Fruit fly (Drosophila melanogaster) whole organism, embryonic: Measurements from ENCODE around the gene Sk2.

Source experiments
- Asciz ChIP-seq: fragments of 200-800 bp; sonication (Bioruptor generic); optimal IDR thresholded peaks from 2 replicates; lab custom pipeline; 2017; ENCODE audit warnings: missing biosample characterization, mild to moderate bottlenecking, missing genetic modification characterization, missing genetic modification reagents
- B-H2 ChIP-seq: fragments of 200-800 bp; sonication (Bioruptor generic); optimal IDR thresholded peaks from 2 replicates; lab custom pipeline; 2018; ENCODE audit warnings: missing biosample characterization, mild to moderate bottlenecking, missing genetic modification characterization
- CG10267 ChIP-seq: fragments of 200-800 bp; sonication (Bioruptor generic); optimal IDR thresholded peaks from 2 replicates; lab custom pipeline; 2018; ENCODE audit warnings: missing biosample characterization, mild to moderate bottlenecking, missing genetic modification characterization, moderate library complexity
- CG11723 ChIP-seq: fragments of 200-800 bp; sonication (Bioruptor generic); optimal IDR thresholded peaks from 2 replicates; lab custom pipeline; 2017; ENCODE audit warnings: missing biosample characterization, mild to moderate bottlenecking, missing genetic modification characterization
- CG12236 ChIP-seq: fragments of 200-800 bp; sonication (Bioruptor generic); optimal IDR thresholded peaks from 2 replicates; lab custom pipeline; 2016; ENCODE audit warnings: missing biosample characterization, missing genetic modification characterization
- CG12659 ChIP-seq: fragments of 200-800 bp; sonication (Bioruptor generic); optimal IDR thresholded peaks from 3 replicates; lab custom pipeline; 2017; ENCODE audit warnings: mild to moderate bottlenecking, missing biosample characterization, missing genetic modification reagents, missing genetic modification characterization
- CG13123 ChIP-seq: fragments of 200-800 bp; sonication (Bioruptor generic); optimal IDR thresholded peaks from 2 replicates; lab custom pipeline; 2016; ENCODE audit warnings: missing biosample characterization, missing genetic modification characterization
- CG13775 ChIP-seq: fragments of 200-800 bp; sonication (Bioruptor generic); optimal IDR thresholded peaks from 3 replicates; lab custom pipeline; 2017; ENCODE audit warnings: missing biosample characterization, mild to moderate bottlenecking, missing genetic modification characterization
- CG14050 ChIP-seq: fragments of 200-800 bp; sonication (Bioruptor generic); IDR thresholded peaks from 3 replicates; pipeline ENCODE4 v1.3.6; 2022; ENCODE audit warnings: missing biosample characterization, missing genetic modification characterization
- CG1529 ChIP-seq: fragments of 200-800 bp; sonication (Bioruptor generic); optimal IDR thresholded peaks from 3 replicates; lab custom pipeline; 2018; ENCODE audit warnings: missing biosample characterization, missing genetic modification characterization
- CG15514 ChIP-seq: fragments of 200-800 bp; sonication (Bioruptor generic); optimal IDR thresholded peaks from 3 replicates; lab custom pipeline; 2017; ENCODE audit warnings: missing biosample characterization, missing genetic modification characterization, mild to moderate bottlenecking, moderate library complexity, missing genetic modification reagents
- CG1602 ChIP-seq: fragments of 200-800 bp; sonication (Bioruptor generic); optimal IDR thresholded peaks from 3 replicates; lab custom pipeline; 2016; ENCODE audit warnings: missing biosample characterization, missing genetic modification characterization
- CG16815 ChIP-seq: fragments of 200-800 bp; sonication (Bioruptor generic); optimal IDR thresholded peaks from 3 replicates; lab custom pipeline; 2017; ENCODE audit warnings: missing biosample characterization, mild to moderate bottlenecking, missing genetic modification characterization
- CG16863 ChIP-seq: fragments of 200-800 bp; sonication (Bioruptor generic); optimal IDR thresholded peaks from 3 replicates; lab custom pipeline; 2016; ENCODE audit warnings: missing biosample characterization, missing genetic modification characterization
- CG3163 ChIP-seq: fragments of 200-800 bp; sonication (Bioruptor generic); optimal IDR thresholded peaks from 3 replicates; lab custom pipeline; 2016; ENCODE audit warnings: missing biosample characterization, missing genetic modification characterization
- CG42726 ChIP-seq: fragments of 200-800 bp; sonication (Bioruptor generic); IDR thresholded peaks from 2 replicates; pipeline ENCODE4 v1.3.6; 2022; ENCODE audit warnings: missing biosample characterization, missing genetic modification characterization; ENCODE audit not compliant: partially characterized antibody
- CG43689 ChIP-seq: fragments of 200-800 bp; sonication (Bioruptor generic); IDR thresholded peaks from 2 replicates; pipeline ENCODE4 v1.3.6; 2022; ENCODE audit warnings: missing biosample characterization, missing genetic modification characterization
- CG8359 ChIP-seq: fragments of 200-800 bp; sonication (Bioruptor generic); optimal IDR thresholded peaks from 2 replicates; lab custom pipeline; 2017; ENCODE audit warnings: missing biosample characterization, mild to moderate bottlenecking, missing genetic modification characterization, borderline replicate concordance
- CG8924 ChIP-seq: fragments of 200-800 bp; optimal IDR thresholded peaks from 3 replicates; lab custom pipeline; 2019; ENCODE audit warnings: missing biosample characterization, mild to moderate bottlenecking, missing genetic modification characterization, moderate library complexity
- Dip3 ChIP-seq: fragments of 200-800 bp; sonication (Bioruptor generic); optimal IDR thresholded peaks from 3 replicates; lab custom pipeline; 2016; ENCODE audit warnings: missing biosample characterization, missing genetic modification characterization
- Doc2 ChIP-seq: fragments of 200-800 bp; sonication (Bioruptor generic); IDR thresholded peaks from 2 replicates; pipeline ENCODE4 v1.3.6; 2022; ENCODE audit warnings: missing biosample characterization, missing genetic modification characterization
- Eip74EF ChIP-seq, 2 experiments: fragments of 200-800 bp in 1 of 2; fragments of >200 bp in 1 of 2; sonication (Bioruptor generic) in 1 of 2; optimal IDR thresholded peaks; 2 replicates each; lab custom pipeline; 2017 to 2019; ENCODE audit warnings: missing biosample characterization in 2 of 2, missing genetic modification characterization in 2 of 2, mild to moderate bottlenecking in 1 of 2, moderate library complexity in 1 of 2
- Hey ChIP-seq: fragments of 200-800 bp; sonication (Bioruptor generic); optimal IDR thresholded peaks from 3 replicates; lab custom pipeline; 2018; ENCODE audit warnings: missing biosample characterization, mild to moderate bottlenecking, missing genetic modification characterization
- Lpt ChIP-seq: fragments of >200 bp; optimal IDR thresholded peaks from 2 replicates; lab custom pipeline; 2018; ENCODE audit warnings: missing biosample characterization, missing genetic modification characterization
- MTF-1 ChIP-seq: fragments of 200-800 bp; sonication (Bioruptor generic); optimal IDR thresholded peaks from 2 replicates; lab custom pipeline; 2018; ENCODE audit warnings: missing biosample characterization, mild to moderate bottlenecking, missing genetic modification characterization, borderline replicate concordance
- Rfx ChIP-seq: fragments of 200-800 bp; sonication (Bioruptor generic); IDR thresholded peaks from 2 replicates; pipeline ENCODE4 v1.3.6; 2022; ENCODE audit warnings: missing biosample characterization, missing genetic modification characterization
- Vsx1 ChIP-seq: fragments of 200-800 bp; sonication (Bioruptor generic); optimal IDR thresholded peaks from 2 replicates; lab custom pipeline; 2017; ENCODE audit warnings: missing biosample characterization, mild to moderate bottlenecking, missing genetic modification characterization, missing genetic modification reagents
- amos ChIP-seq: fragments of 200-800 bp; sonication (Bioruptor generic); IDR thresholded peaks from 2 replicates; pipeline ENCODE4 v1.3.6; 2022; ENCODE audit warnings: missing biosample characterization, missing genetic modification characterization; ENCODE audit not compliant: partially characterized antibody
- ap ChIP-seq: fragments of 200-800 bp; sonication (Bioruptor generic); IDR thresholded peaks from 2 replicates; pipeline ENCODE4 v1.3.6; 2022; ENCODE audit warnings: missing biosample characterization, missing genetic modification characterization
- ash1 ChIP-seq: fragments of 200-800 bp; sonication (Bioruptor generic); optimal IDR thresholded peaks from 2 replicates; lab custom pipeline; 2018; ENCODE audit warnings: missing biosample characterization, mild to moderate bottlenecking, missing genetic modification characterization
- bbx ChIP-seq: fragments of 200-800 bp; sonication (Bioruptor generic); IDR thresholded peaks from 2 replicates; pipeline ENCODE4 v1.3.6; 2022; ENCODE audit warnings: missing biosample characterization, missing genetic modification characterization; ENCODE audit not compliant: partially characterized antibody
- chm ChIP-seq: fragments of 200-800 bp; sonication (Bioruptor generic); IDR thresholded peaks from 2 replicates; pipeline ENCODE4 v1.3.6; 2022; ENCODE audit warnings: missing biosample characterization, missing genetic modification characterization
- dpn ChIP-seq, 2 experiments: fragments of 200-800 bp; sonication (Bioruptor generic); optimal IDR thresholded peaks; 3 replicates each; lab custom pipeline; 2016; ENCODE audit warnings: missing biosample characterization in 2 of 2, missing genetic modification characterization in 2 of 2
- emc ChIP-seq: fragments of 200-800 bp; sonication (Bioruptor generic); optimal IDR thresholded peaks from 2 replicates; lab custom pipeline; 2016; ENCODE audit warnings: missing biosample characterization, missing genetic modification characterization
- grn ChIP-seq: fragments of 200-800 bp; sonication (Bioruptor generic); optimal IDR thresholded peaks from 3 replicates; lab custom pipeline; 2017; ENCODE audit warnings: missing biosample characterization, missing genetic modification characterization
- gsb ChIP-seq: fragments of 200-800 bp; sonication (Bioruptor generic); IDR thresholded peaks from 2 replicates; pipeline ENCODE4 v1.3.6; 2022; ENCODE audit warnings: missing biosample characterization, missing genetic modification characterization
- ken ChIP-seq: fragments of 200-800 bp; sonication (Bioruptor generic); IDR thresholded peaks from 3 replicates; pipeline ENCODE4 v1.3.6; 2022; ENCODE audit warnings: missing biosample characterization, missing genetic modification characterization
- otp ChIP-seq: fragments of 200-800 bp; sonication (Bioruptor generic); IDR thresholded peaks from 3 replicates; pipeline ENCODE4, ENCODE4 v1.3.6; 2022; ENCODE audit warnings: missing biosample characterization, missing genetic modification characterization
- pan ChIP-seq, 4 experiments: fragments of >200 bp in 3 of 4; fragments of 200-800 bp in 1 of 4; sonication (Bioruptor generic) in 1 of 4; optimal IDR thresholded peaks in 3 of 4; IDR thresholded peaks in 1 of 4; 2 replicates each; pipeline versions ENCODE4 v1.3.6 to Lab custom; 2017 to 2022; ENCODE audit warnings: missing biosample characterization in 2 of 4, missing genetic modification characterization in 2 of 4, mixed read lengths in 1 of 4
- scrt ChIP-seq: fragments of 200-800 bp; sonication (Bioruptor generic); optimal IDR thresholded peaks from 2 replicates; lab custom pipeline; 2018; ENCODE audit warnings: missing biosample characterization, mild to moderate bottlenecking, missing genetic modification characterization, moderate library complexity
- sna ChIP-seq: fragments of 200-800 bp; sonication (Bioruptor generic); IDR thresholded peaks from 2 replicates; pipeline ENCODE4 v1.3.6; 2022; ENCODE audit warnings: missing biosample characterization, missing genetic modification characterization; ENCODE audit not compliant: partially characterized antibody
- stc ChIP-seq: fragments of 200-800 bp; sonication (Bioruptor generic); IDR thresholded peaks from 2 replicates; pipeline ENCODE4 v1.3.6; 2022; ENCODE audit warnings: missing biosample characterization, missing genetic modification characterization
- tna ChIP-seq: fragments of 200-800 bp; sonication (Bioruptor generic); IDR thresholded peaks from 2 replicates; pipeline ENCODE4 v1.3.6; 2022; ENCODE audit warnings: missing biosample characterization, missing genetic modification characterization; ENCODE audit not compliant: partially characterized antibody
- toy ChIP-seq: fragments of 200-800 bp; sonication (Bioruptor generic); IDR thresholded peaks from 2 replicates; pipeline ENCODE4 v1.3.6; 2022; ENCODE audit warnings: missing biosample characterization, missing genetic modification characterization
- trh ChIP-seq: fragments of 200-800 bp; sonication (Bioruptor generic); optimal IDR thresholded peaks from 2 replicates; lab custom pipeline; 2016; ENCODE audit warnings: missing biosample characterization, missing genetic modification characterization
- vnd ChIP-seq: fragments of 200-800 bp; sonication (Bioruptor generic); IDR thresholded peaks from 3 replicates; pipeline ENCODE4 v1.3.6; 2022; ENCODE audit warnings: missing biosample characterization, missing genetic modification characterization; ENCODE audit not compliant: partially characterized antibody
- zen2 ChIP-seq: fragments of 200-800 bp; sonication (Bioruptor generic); IDR thresholded peaks from 3 replicates; pipeline ENCODE4 v1.3.6; 2022; ENCODE audit warnings: missing biosample characterization, missing genetic modification characterization; ENCODE audit not compliant: partially characterized antibody
- zfh1 ChIP-seq: fragments of 200-800 bp; sonication (Bioruptor generic); IDR thresholded peaks from 3 replicates; pipeline ENCODE4 v1.3.6; 2022; ENCODE audit warnings: missing biosample characterization, missing genetic modification characterization

Gene Sk2

dm6 chr3L:3077568-3078107 is 30.8 kb downstream of the Sk2 start (continued):
- TF ChIP-seq MTF-1 (GFP tag; lab: Kevin White, UChicago) (peak; percentile 44), CG1529 (GFP tag; lab: Kevin White, UChicago) (no peak), ash1 (GFP tag; lab: Kevin White, UChicago) (peak; percentile 17), toy (GFP tag; lab: Robert Waterston, UW) (no peak), gsb (no peak), zen2 (GFP tag; lab: Robert Waterston, UW) (no peak), CG12236 (GFP tag; lab: Kevin White, UChicago) (no peak), vnd (GFP tag; lab: Robert Waterston, UW) (no peak), CG13775 (GFP tag; lab: Kevin White, UChicago) (no peak), CG11723 (GFP tag; lab: Kevin White, UChicago) (peak; percentile 23), Doc2 (no peak), Lpt (GFP tag; lab: Kevin White, UChicago) (no peak), dpn (GFP tag; optimal IDR thresholded peaks at IDR 0.05; lab: Kevin White, UChicago) (peak in 1 of 2 experiments; percentile 13), CG8924 (tag; lab: Kevin White, UChicago) (no peak), CG1602 (no peak), zfh1 (0 out of 3 replicates have a peak, but pooled peaks have one; percentile 10), grn (peak; percentile 26), CG15514 (GFP tag; lab: Kevin White, UChicago) (peak; percentile 56), CG16863 (no peak), bbx (no peak), CG10267 (tag; lab: Kevin White, UChicago) (no peak), sna (peak; percentile 33; the same call in 1 of the 2 replicates), Hey (peak; percentile 44), ap (GFP tag; lab: Robert Waterston, UW) (no peak), amos (peak; percentile 44; the same call in 1 of the 2 replicates), CG3163 (peak; percentile 46), Eip74EF (GFP tag; optimal IDR thresholded peaks at IDR 0.05; lab: Kevin White, UChicago) (peak in 1 of 2 experiments; percentile 44), CG13123 (GFP tag; lab: Kevin White, UChicago) (peak; percentile 12), trh (GFP tag; lab: Kevin White, UChicago) (no peak), CG16815 (GFP tag; lab: Kevin White, UChicago) (no peak), otp (peak; percentile 62; the same call in 1 of the 3 replicates), CG43689 (GFP tag; lab: Robert Waterston, UW) (no peak), Vsx1 (GFP tag; lab: Kevin White, UChicago) (no peak), tna (GFP tag; lab: Robert Waterston, UW) (peak; percentile 61; the same call in 1 of the 2 replicates), Rfx (peak; percentile 77), pan (optimal IDR thresholded peaks at IDR 0.05; lab: Kevin White, UChicago) (no peak), pan (GFP tag; optimal IDR thresholded peaks at IDR 0.05 in 1 of 2, IDR thresholded peaks at IDR 0.05 in 1 of 2) (peak in 1 of 2 experiments; percentile 58), B-H2 (GFP tag; lab: Kevin White, UChicago) (peak; percentile 73), Asciz (GFP tag; lab: Kevin White, UChicago) (peak; percentile 48), CG42726 (GFP tag; lab: Robert Waterston, UW) (peak; percentile 19; the same call in 1 of the 2 replicates), CG8359 (no peak), CG14050 (GFP tag; lab: Robert Waterston, UW) (no peak), scrt (GFP tag; lab: Kevin White, UChicago) (peak; percentile 72), chm (GFP tag; lab: Robert Waterston, UW) (peak; percentile 59; the same call in 1 of the 2 replicates), ken (no peak), CG12659 (GFP tag; lab: Kevin White, UChicago) (peak; percentile 14), Dip3 (GFP tag; lab: Kevin White, UChicago) (peak; percentile 11), emc (GFP tag; lab: Kevin White, UChicago) (no peak), stc (GFP tag; lab: Robert Waterston, UW) (peak; percentile 41; the same call in 1 of the 2 replicates)
